Worm (Caenorhabditis elegans) whole organism, young adult: ENCODE results near the gene H25K10.2.

Source experiments
- F23B12.7 ChIP-seq: sonication (generic microtip); optimal IDR thresholded peaks from 2 replicates; lab custom pipeline; 2017; ENCODE audit warnings: missing genetic modification characterization, mild to moderate bottlenecking, missing compliant biosample characterization, antibody characterized with exemption, moderate library complexity; ENCODE audit not compliant: insufficient read depth
- cebp-2 ChIP-seq: fragments of 200-800 bp; sonication (Bioruptor generic); IDR thresholded peaks from 2 replicates; pipeline ENCODE4 v1.3.6; 2022; ENCODE audit warnings: missing genetic modification characterization, missing compliant biosample characterization
- lir-1 ChIP-seq: fragments of 200-800 bp; sonication (Bioruptor generic); conservative IDR thresholded peaks from 2 replicates; pipeline ENCODE4 v1.3.6; 2022; ENCODE audit warnings: missing genetic modification reagents, missing genetic modification characterization, missing compliant biosample characterization
- nfyb-1 ChIP-seq: fragments of 200-800 bp; sonication (Bioruptor generic); IDR thresholded peaks from 2 replicates; pipeline ENCODE4 v1.3.6; 2022; ENCODE audit warnings: missing genetic modification reagents, missing genetic modification characterization, missing compliant biosample characterization

DNA sequence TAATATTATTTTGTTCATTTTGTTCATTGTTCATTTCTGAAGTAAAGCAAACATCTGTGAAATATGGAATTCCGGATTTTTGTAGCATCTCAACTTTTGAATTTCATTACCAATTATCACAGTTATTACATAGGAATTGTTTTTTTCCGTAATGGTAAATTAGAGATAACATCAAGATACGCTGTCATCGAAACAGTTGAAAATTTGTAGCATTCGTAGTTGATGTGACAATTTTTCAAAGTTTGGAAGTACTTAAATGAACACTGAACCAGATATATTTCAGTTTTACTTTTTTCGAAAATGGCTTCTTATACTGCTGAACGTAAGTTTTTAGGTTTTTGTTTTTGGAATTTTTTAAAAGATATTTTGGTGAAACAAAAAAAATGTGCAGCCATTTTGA lies 14.9 kb upstream of the H25K10.2 start, which contains the start of gene H25K10.4:
- TF ChIP-seq cebp-2 (GFP tag; lab: Robert Waterston, UW), result no peak
- no peak for TF ChIP-seq nfyb-1 (GFP tag; lab: Robert Waterston, UW)
- no peak for TF ChIP-seq F23B12.7 (tag; lab: Kevin White, UChicago)
- no peak for TF ChIP-seq lir-1
